Worm (Caenorhabditis elegans) whole organism, L4/young adult: Measurements from ENCODE around the gene nap-1.
"Not testable (repeated sequence)": the region's sequence is repeated elsewhere in the genome, so short reads cannot be mapped to it uniquely, and the experiment has no call there.

Source experiments
- W03F9.2 ChIP-seq: fragments of 150-350 bp; optimal IDR thresholded peaks from 2 replicates; lab custom pipeline; 2014; ENCODE audit warnings: missing biosample characterization, missing genetic modification characterization
- dao-5 ChIP-seq: sonication (generic microtip); optimal IDR thresholded peaks from 2 replicates; lab custom pipeline; 2016; ENCODE audit warnings: missing genotype, missing genetic modification characterization, moderate library complexity, missing compliant biosample characterization
- him-1 ChIP-seq: sonication (generic microtip); optimal IDR thresholded peaks from 2 replicates; lab custom pipeline; 2016; ENCODE audit warnings: missing genotype, missing genetic modification reagents, missing genetic modification characterization, missing compliant biosample characterization

The nap-1 gene

ce11 chrIV:8352036-8352435 lies 27.1 kb downstream of the nap-1 start, which contains the start of gene F17E9.16:
Gene F17E9.16, plus strand, starts transcription at chrIV:8352336.
- TF ChIP-seq dao-5 (tag; lab: Kevin White, UChicago); him-1; W03F9.2 (tag; lab: Kevin White, UChicago): not testable (repeated sequence)

ce11 chrIV:8348073-8348472 lies 31.0 kb downstream of the nap-1 start, which contains the start of gene F17E9.4:
Gene F17E9.4, plus strand, starts transcription at chrIV:8348373.
- TF ChIP-seq him-1: no peak
- TF ChIP-seq dao-5 (tag; lab: Kevin White, UChicago): no peak
- TF ChIP-seq W03F9.2 (tag; lab: Kevin White, UChicago): no peak

- TF ChIP-seq dao-5 (tag; lab: Kevin White, UChicago) (no peak), W03F9.2 (tag; lab: Kevin White, UChicago) (no peak), him-1 (no peak)
These were observed 32.1 kb downstream of the nap-1 start, which contains the start of the genes F17E9.18 and F17E9.15 for ce11 chrIV:8347051-8347450. Gene F17E9.18, minus strand, starts transcription at chrIV:8347151. Gene F17E9.15, plus strand, starts transcription at chrIV:8347418.

- no peak for TF ChIP-seq W03F9.2 (tag; lab: Kevin White, UChicago)
These were observed 33.6 kb downstream of the nap-1 start, which contains the start of gene F17E9.5 for ce11 chrIV:8345518-8345917. Gene F17E9.5, plus strand, starts transcription at chrIV:8345818.

DNA sequence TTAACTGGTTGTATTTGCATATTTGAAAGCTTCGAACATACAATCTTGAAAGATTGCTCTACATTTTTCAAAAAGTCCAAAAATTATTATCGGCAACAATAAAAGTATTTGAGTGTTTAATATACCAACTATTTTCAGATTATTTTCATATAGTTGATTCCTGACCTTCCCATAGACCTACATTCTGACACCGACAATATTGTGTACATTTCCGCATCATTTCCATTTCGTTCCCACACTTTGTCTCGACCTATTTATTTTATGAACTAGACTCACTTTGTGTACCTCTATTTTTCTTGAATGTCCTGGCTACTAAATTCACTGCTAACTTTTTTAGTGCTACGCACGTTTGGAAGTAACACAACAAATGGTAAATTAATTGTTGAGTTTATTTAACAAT lies 36.7 kb downstream of the nap-1 start, which contains the start of gene lgc-5:
lgc-5 (plus strand) TSS at position 301 of the 400 bp plus-strand sequence.
- TF ChIP-seq W03F9.2 (tag; lab: Kevin White, UChicago): no peak
- TF ChIP-seq him-1: no peak
- TF ChIP-seq dao-5 (tag; lab: Kevin White, UChicago): no peak

DNA sequence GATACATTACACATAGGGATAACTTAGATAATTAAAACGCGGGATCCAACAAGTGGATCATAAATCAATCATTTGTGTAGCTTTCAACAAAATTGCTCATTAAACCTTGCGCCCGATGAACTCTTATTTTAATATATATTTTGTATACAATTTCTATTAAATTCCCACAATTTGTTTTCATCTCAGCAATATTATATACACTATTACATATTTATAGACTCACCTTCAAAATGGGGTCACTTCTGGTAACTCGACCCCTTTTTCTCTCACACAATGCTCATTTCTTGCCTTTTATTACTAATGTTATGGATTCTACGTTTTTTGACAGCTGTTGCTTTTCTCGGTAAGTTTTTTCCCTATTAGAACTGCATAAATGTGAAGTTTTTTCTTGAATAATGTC lies 39.5 kb downstream of the nap-1 start, which contains the start of gene lgc-6:
lgc-6 (plus strand) TSS at position 301 of the 400 bp plus-strand sequence.
- no peak for TF ChIP-seq W03F9.2 (tag; lab: Kevin White, UChicago)
- TF ChIP-seq him-1: no peak
- TF ChIP-seq dao-5 (tag; lab: Kevin White, UChicago): no peak

ce11 chrIV:8333988-8334863 lies 44.9 kb downstream of the nap-1 start, which contains the start of gene his-32:
Gene his-32, plus strand, starts transcription at chrIV:8334305.
- TF ChIP-seq him-1 (no peak), dao-5 (tag; lab: Kevin White, UChicago) (no peak), W03F9.2 (tag; lab: Kevin White, UChicago) (no peak)

- TF ChIP-seq dao-5 (tag; lab: Kevin White, UChicago): no peak
- no peak for TF ChIP-seq W03F9.2 (tag; lab: Kevin White, UChicago)
- TF ChIP-seq him-1: no peak
These were observed 45.3 kb downstream of the nap-1 start, which contains the start of gene his-31 for ce11 chrIV:8333954-8333987. Gene his-31, minus strand, starts transcription at chrIV:8333983.

ce11 chrIV:8333554-8333953 lies 45.6 kb downstream of the nap-1 start:
- TF ChIP-seq him-1 (no peak), dao-5 (tag; lab: Kevin White, UChicago) (no peak), W03F9.2 (tag; lab: Kevin White, UChicago) (no peak)

DNA sequence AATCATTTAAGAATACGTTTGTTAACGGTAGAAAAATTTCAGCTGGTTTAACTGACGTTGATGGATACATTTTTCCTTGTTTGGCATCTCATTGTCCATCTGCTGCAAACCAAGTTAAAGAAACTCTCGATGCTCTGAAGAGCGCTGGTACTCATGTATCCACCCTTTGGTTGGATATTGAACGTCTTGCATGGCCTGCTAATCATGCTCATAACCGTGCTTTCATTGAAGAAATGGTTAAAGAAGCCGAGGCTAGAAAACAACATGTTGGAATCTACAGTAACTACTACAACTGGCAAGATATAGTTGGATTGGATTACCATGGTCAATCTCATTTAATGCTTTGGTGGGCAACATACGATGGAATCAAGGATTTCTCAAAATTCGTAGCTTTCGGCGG lies 46.1 kb downstream of the nap-1 start:
- TF ChIP-seq dao-5 (tag; lab: Kevin White, UChicago) (no peak), W03F9.2 (tag; lab: Kevin White, UChicago) (no peak), him-1 (no peak)

DNA sequence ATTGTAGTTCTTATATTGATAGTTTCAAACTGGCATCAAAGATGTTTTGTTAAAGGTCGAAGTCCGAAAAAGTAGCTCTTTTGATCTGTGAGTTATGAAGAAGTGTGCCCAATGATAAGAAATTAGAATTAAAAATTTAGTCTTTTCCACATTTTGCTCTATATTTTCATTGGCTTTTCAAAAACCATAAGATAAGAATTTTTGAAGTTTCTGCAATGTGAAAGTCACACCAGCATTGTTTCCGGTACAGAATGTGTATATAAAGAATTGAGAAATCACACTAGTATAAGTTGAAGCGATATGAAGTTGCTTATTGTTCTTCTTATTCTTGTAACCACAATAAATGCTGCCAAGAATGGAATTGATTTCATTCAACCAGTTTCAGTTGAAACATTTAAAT lies 46.6 kb downstream of the nap-1 start, which contains the start of gene lys-10:
lys-10 (plus strand) TSS at position 301 of the 400 bp plus-strand sequence.
- no peak for TF ChIP-seq him-1
- TF ChIP-seq W03F9.2 (tag; lab: Kevin White, UChicago): no peak
- no peak for TF ChIP-seq dao-5 (tag; lab: Kevin White, UChicago)

DNA sequence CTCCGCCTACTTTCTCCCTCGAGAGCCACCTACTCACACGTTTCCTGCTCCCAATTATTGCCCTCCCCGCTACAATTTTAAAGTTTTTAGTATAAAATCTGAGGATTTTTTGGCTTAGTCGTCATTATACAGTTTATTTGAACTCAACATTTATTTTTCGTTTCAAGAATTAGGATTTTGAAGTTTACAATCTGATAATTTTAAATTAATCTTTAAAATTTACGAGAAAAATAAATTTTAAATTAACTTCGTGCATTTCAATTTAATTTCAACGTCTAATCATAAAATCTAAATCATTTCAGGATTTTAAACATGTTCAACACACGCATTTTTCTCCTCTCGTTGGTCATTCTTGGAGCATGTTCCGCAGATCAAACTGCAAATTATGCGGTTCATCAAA lies 50.2 kb downstream of the nap-1 start, which contains the start of gene F35H10.2:
F35H10.2 (plus strand) TSS at position 301 of the 400 bp plus-strand sequence.
- no peak for TF ChIP-seq him-1
